Worm (Caenorhabditis elegans): ENCODE results near the gene str-150.

The str-150 gene

DNA sequence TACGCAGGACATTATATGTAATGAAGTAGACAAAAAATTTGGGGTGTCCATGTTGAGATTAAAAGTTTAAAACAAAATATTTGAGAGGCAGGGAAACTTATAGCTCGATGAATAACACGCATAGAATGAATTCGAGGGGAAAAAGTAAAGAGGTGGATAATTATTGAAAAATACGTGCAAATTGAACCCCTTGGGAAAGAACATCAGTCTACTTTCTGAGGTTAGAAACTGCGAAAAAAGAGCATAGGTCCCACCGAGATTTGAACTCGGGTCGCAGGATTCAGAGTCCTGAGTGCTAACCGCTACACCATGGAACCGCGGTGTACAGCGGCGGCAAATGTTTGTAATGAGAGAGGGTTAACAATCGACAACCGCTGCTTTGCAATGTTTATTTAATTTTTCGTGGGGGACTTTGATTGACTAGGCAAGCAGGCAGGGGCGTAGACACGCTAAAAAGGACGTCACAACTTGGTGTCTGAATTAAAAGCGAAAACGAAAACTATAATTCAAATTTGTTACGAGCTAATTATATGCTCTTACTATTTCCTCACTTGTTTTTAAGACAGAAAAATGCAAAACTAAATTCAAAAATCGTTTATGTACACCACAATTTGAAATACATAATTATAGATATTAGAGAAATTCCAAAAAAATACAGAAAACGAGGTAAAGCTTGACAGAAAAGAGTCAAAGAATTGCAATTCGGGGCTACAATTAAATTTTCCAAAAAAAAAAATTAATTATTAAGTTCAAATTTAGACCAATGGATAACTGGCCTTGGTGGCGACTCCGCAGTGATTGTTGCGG lies 9.1 kb downstream of the str-150 start, which contains the start of gene srh-269 (continued):
- peak; percentile 51 for TF ChIP-seq rbr-2 (tag; optimal IDR thresholded peaks at IDR 0.05)
- peak; percentile 33 for TF ChIP-seq jun-1 (tag; optimal IDR thresholded peaks at IDR 0.05)
- TF ChIP-seq nhr-41 (GFP tag; IDR thresholded peaks at IDR 0.05) = peak; percentile 81
- TF ChIP-seq sdz-12 (GFP tag; optimal IDR thresholded peaks at IDR 0.05) = peak; percentile 86
- peak; percentile 83 for TF ChIP-seq nhr-42 (GFP tag; IDR thresholded peaks at IDR 0.05)
- no peak for TF ChIP-seq R02D3.7 (tag; optimal IDR thresholded peaks at IDR 0.05)
- peak; percentile 92 for TF ChIP-seq arid-1 (GFP tag; conservative IDR thresholded peaks at IDR 0.05)
- peak; percentile 57 for TF ChIP-seq lin-29 (GFP tag; IDR thresholded peaks at IDR 0.05)
- TF ChIP-seq spr-1 (tag; optimal IDR thresholded peaks at IDR 0.05) = peak; percentile 75
- TF ChIP-seq daf-19 (GFP tag; conservative IDR thresholded peaks at IDR 0.05) = peak; percentile 86; the same call in 1 of the 2 replicates
- TF ChIP-seq dpl-1 (GFP tag; optimal IDR thresholded peaks at IDR 0.05) = peak; percentile 34
- TF ChIP-seq dmd-8 (GFP tag; IDR thresholded peaks at IDR 0.05) = peak; percentile 92

- TF ChIP-seq T26A8.4 (GFP tag; IDR thresholded peaks at IDR 0.05) = peak; percentile 57; the same call in 1 of the 2 replicates
- TF ChIP-seq daf-12 (tag; optimal IDR thresholded peaks at IDR 0.05) = no peak
- no peak for TF ChIP-seq egl-27 (tag; optimal IDR thresholded peaks at IDR 0.05)
- no peak for TF ChIP-seq ceh-44 (GFP tag; IDR thresholded peaks at IDR 0.05)
- TF ChIP-seq hlh-11 (tag; optimal IDR thresholded peaks at IDR 0.05) = peak; percentile 63
- TF ChIP-seq nhr-10 (tag; optimal IDR thresholded peaks at IDR 0.05) = no peak
- TF ChIP-seq daf-19 (GFP tag; conservative IDR thresholded peaks at IDR 0.05) = no peak
- no peak for TF ChIP-seq F49E8.2 (tag; optimal IDR thresholded peaks at IDR 0.05; ENCODE audit: borderline replicate concordance)
- no peak for TF ChIP-seq F37D6.2 (tag; optimal IDR thresholded peaks at IDR 0.05)
- no peak for TF ChIP-seq duxl-1 (tag; optimal IDR thresholded peaks at IDR 0.05; ENCODE audit: poor library complexity)
- no peak for TF ChIP-seq F44E2.7 (GFP tag; IDR thresholded peaks at IDR 0.05)
- no peak for TF ChIP-seq daf-16 (GFP tag; optimal IDR thresholded peaks at IDR 0.05)
- TF ChIP-seq daf-16 (tag; optimal IDR thresholded peaks at IDR 0.05) = peak; percentile 69
- TF ChIP-seq fos-1 (tag; optimal IDR thresholded peaks at IDR 0.05) = no peak
- TF ChIP-seq nhr-76 (tag; optimal IDR thresholded peaks at IDR 0.05) = no peak
- TF ChIP-seq T20F7.1 (GFP tag; optimal IDR thresholded peaks at IDR 0.05) = peak; percentile 32
- peak; percentile 41 for TF ChIP-seq dve-1 (tag; optimal IDR thresholded peaks at IDR 0.05; ENCODE audit: insufficient read depth)
- TF ChIP-seq sdz-12 (GFP tag; optimal IDR thresholded peaks at IDR 0.05) = no peak
- peak; percentile 37 for TF ChIP-seq nhr-77 (tag; optimal IDR thresholded peaks at IDR 0.05)
- no peak for TF ChIP-seq attf-4 (tag; optimal IDR thresholded peaks at IDR 0.05)
- 0 out of 2 replicates have a peak, but pooled peaks have one; percentile 38 for TF ChIP-seq dmd-9 (GFP tag; IDR thresholded peaks at IDR 0.05)
- TF ChIP-seq dmd-8 (GFP tag; IDR thresholded peaks at IDR 0.05) = no peak
- no peak for TF ChIP-seq unc-39 (tag; optimal IDR thresholded peaks at IDR 0.05)
- TF ChIP-seq hlh-30 (tag; optimal IDR thresholded peaks at IDR 0.05; ENCODE audit: insufficient read depth) = peak; percentile 43
- peak; percentile 15 for TF ChIP-seq nhr-102 (tag; optimal IDR thresholded peaks at IDR 0.05)
- no peak for TF ChIP-seq cey-2 (tag; optimal IDR thresholded peaks at IDR 0.05; ENCODE audit: borderline replicate concordance, insufficient read depth)
- TF ChIP-seq madf-9 (GFP tag; conservative IDR thresholded peaks at IDR 0.05) = no peak
- TF ChIP-seq php-3 (GFP tag; IDR thresholded peaks at IDR 0.05) = peak; percentile 58
- no peak for TF ChIP-seq ces-1 (GFP tag; optimal IDR thresholded peaks at IDR 0.05)
- TF ChIP-seq ceh-82 (tag; optimal IDR thresholded peaks at IDR 0.05) = no peak
- no peak for TF ChIP-seq ceh-62 (tag; optimal IDR thresholded peaks at IDR 0.05)
- no peak for TF ChIP-seq spr-3 (GFP tag; optimal IDR thresholded peaks at IDR 0.05)
- no peak for TF ChIP-seq lin-29 (GFP tag; IDR thresholded peaks at IDR 0.05)
- TF ChIP-seq lin-13 (GFP tag; optimal IDR thresholded peaks at IDR 0.05) = no peak
- no peak for TF ChIP-seq mdl-1 (tag; optimal IDR thresholded peaks at IDR 0.05)
- peak; percentile 69 for TF ChIP-seq nhr-28 (tag; optimal IDR thresholded peaks at IDR 0.05)
- no peak for TF ChIP-seq nhr-48 (tag; optimal IDR thresholded peaks at IDR 0.05)
- 0 out of 2 replicates have a peak, but pooled peaks have one; percentile 22 for TF ChIP-seq saeg-2 (GFP tag; IDR thresholded peaks at IDR 0.05)
These were observed 10.1 kb downstream of the str-150 start for ce11 chrV:16592947-16593791.

Data from whole organism, L4 larva.